Worm (Caenorhabditis elegans) whole organism, late embryonic: Measurements from ENCODE around the gene erh-2.

ENCODE experiments used
- C08G9.2 ChIP-seq: sonication (generic microtip); optimal IDR thresholded peaks from 2 replicates; lab custom pipeline; 2016; ENCODE audit warnings: mild to moderate bottlenecking, missing genetic modification characterization, moderate library complexity, missing compliant biosample characterization
- C38D4.7 ChIP-seq: fragments of 200-800 bp; sonication (Bioruptor generic); optimal IDR thresholded peaks from 2 replicates; lab custom pipeline; 2018; ENCODE audit warnings: mild to moderate bottlenecking, missing genetic modification characterization, moderate library complexity, missing compliant biosample characterization
- ama-1 ChIP-seq: fragments of 150-350 bp; optimal IDR thresholded peaks from 2 replicates; lab custom pipeline; 2014
- ceh-14 ChIP-seq: sonication (generic microtip); optimal IDR thresholded peaks from 2 replicates; lab custom pipeline; 2016; ENCODE audit warnings: missing genotype, missing genetic modification characterization, missing compliant biosample characterization
- ceh-18 ChIP-seq: sonication (generic microtip); optimal IDR thresholded peaks from 2 replicates; lab custom pipeline; 2016; ENCODE audit warnings: missing genetic modification characterization, missing compliant biosample characterization
- ceh-2 ChIP-seq: sonication (generic microtip); optimal IDR thresholded peaks from 2 replicates; lab custom pipeline; 2016; ENCODE audit warnings: missing genotype, missing genetic modification characterization, missing compliant biosample characterization
- ceh-22 ChIP-seq: sonication (generic microtip); optimal IDR thresholded peaks from 2 replicates; lab custom pipeline; 2017; ENCODE audit warnings: missing biosample characterization, missing genetic modification characterization
- ceh-31 ChIP-seq: sonication (generic microtip); optimal IDR thresholded peaks from 2 replicates; lab custom pipeline; 2016; ENCODE audit warnings: missing genetic modification characterization, missing compliant biosample characterization
- ceh-34 ChIP-seq: sonication (generic microtip); optimal IDR thresholded peaks from 2 replicates; lab custom pipeline; 2016; ENCODE audit warnings: mild to moderate bottlenecking, missing genetic modification characterization, missing compliant biosample characterization
- ceh-45 ChIP-seq: fragments of 200-800 bp; sonication (Bioruptor generic); IDR thresholded peaks from 2 replicates; pipeline ENCODE4 v1.3.6; 2022; ENCODE audit warnings: missing genetic modification reagents, missing genetic modification characterization, missing compliant biosample characterization
- ceh-48 ChIP-seq: sonication (generic microtip); optimal IDR thresholded peaks from 2 replicates; lab custom pipeline; 2016; ENCODE audit warnings: missing genetic modification characterization, inconsistent platforms, missing compliant biosample characterization
- ceh-6 ChIP-seq: fragments of 200-800 bp; sonication (Bioruptor generic); optimal IDR thresholded peaks from 2 replicates; lab custom pipeline; 2018; ENCODE audit warnings: mild to moderate bottlenecking, missing genetic modification characterization, missing compliant biosample characterization
- ceh-9 ChIP-seq: sonication (generic microtip); optimal IDR thresholded peaks from 2 replicates; lab custom pipeline; 2016; ENCODE audit warnings: mild to moderate bottlenecking, missing genetic modification characterization, inconsistent platforms, missing compliant biosample characterization
- che-1 ChIP-seq: sonication (generic microtip); optimal IDR thresholded peaks from 2 replicates; lab custom pipeline; 2016; ENCODE audit warnings: mild to moderate bottlenecking, missing genetic modification characterization, missing compliant biosample characterization
- dve-1 ChIP-seq: sonication (generic microtip); optimal IDR thresholded peaks from 2 replicates; lab custom pipeline; 2017; ENCODE audit warnings: antibody characterized with exemption, mild to moderate bottlenecking, missing genetic modification characterization, missing compliant biosample characterization
- elt-2 ChIP-seq: sonication (generic microtip); optimal IDR thresholded peaks from 2 replicates; lab custom pipeline; 2016; ENCODE audit warnings: missing genetic modification reagents, missing genetic modification characterization, missing compliant biosample characterization
- elt-4 ChIP-seq: sonication (generic microtip); optimal IDR thresholded peaks from 2 replicates; lab custom pipeline; 2016; ENCODE audit warnings: missing genetic modification characterization, missing compliant biosample characterization
- ets-4 ChIP-seq: sonication (generic microtip); optimal IDR thresholded peaks from 2 replicates; lab custom pipeline; 2016; ENCODE audit warnings: missing genetic modification characterization, missing compliant biosample characterization
- eyg-1 ChIP-seq: sonication (generic microtip); optimal IDR thresholded peaks from 2 replicates; lab custom pipeline; 2016; ENCODE audit warnings: missing genotype, missing genetic modification characterization, missing compliant biosample characterization
- fax-1 ChIP-seq: sonication (generic microtip); optimal IDR thresholded peaks from 2 replicates; lab custom pipeline; 2016; ENCODE audit warnings: missing genotype, missing genetic modification characterization, missing compliant biosample characterization
- fkh-6 ChIP-seq: sonication (generic microtip); optimal IDR thresholded peaks from 2 replicates; lab custom pipeline; 2016; ENCODE audit warnings: missing genetic modification characterization, missing compliant biosample characterization
- gmeb-2 ChIP-seq: sonication (generic microtip); optimal IDR thresholded peaks from 2 replicates; lab custom pipeline; 2016; ENCODE audit warnings: missing genetic modification characterization, inconsistent platforms, missing compliant biosample characterization
- hlh-13 ChIP-seq: fragments of 200-800 bp; sonication (Bioruptor generic); optimal IDR thresholded peaks from 2 replicates; lab custom pipeline; 2018; ENCODE audit warnings: mild to moderate bottlenecking, missing genetic modification characterization, missing compliant biosample characterization
- hlh-15 ChIP-seq: sonication (generic microtip); optimal IDR thresholded peaks from 2 replicates; lab custom pipeline; 2016; ENCODE audit warnings: missing genetic modification characterization, missing compliant biosample characterization
- hlh-30 ChIP-seq: sonication (generic microtip); optimal IDR thresholded peaks from 2 replicates; lab custom pipeline; 2017; ENCODE audit warnings: antibody characterized with exemption, missing genetic modification characterization, missing compliant biosample characterization; ENCODE audit not compliant: insufficient read depth
- hlh-8 ChIP-seq: sonication (generic microtip); optimal IDR thresholded peaks from 2 replicates; lab custom pipeline; 2016; ENCODE audit warnings: missing genotype, missing genetic modification characterization, missing compliant biosample characterization
- lim-6 ChIP-seq: sonication (generic microtip); optimal IDR thresholded peaks from 2 replicates; lab custom pipeline; 2016; ENCODE audit warnings: missing genetic modification characterization, missing compliant biosample characterization
- lin-11 ChIP-seq: fragments of 200-800 bp; sonication (Bioruptor generic); optimal IDR thresholded peaks from 2 replicates; lab custom pipeline; 2018; ENCODE audit warnings: mild to moderate bottlenecking, missing genetic modification characterization, missing compliant biosample characterization
- madf-2 ChIP-seq: sonication (generic microtip); optimal IDR thresholded peaks from 2 replicates; lab custom pipeline; 2017; ENCODE audit warnings: missing genetic modification characterization, missing compliant biosample characterization
- nfya-1 ChIP-seq: sonication (generic microtip); optimal IDR thresholded peaks from 2 replicates; lab custom pipeline; 2017; ENCODE audit warnings: missing genetic modification characterization, mild to moderate bottlenecking, missing compliant biosample characterization, antibody characterized with exemption, moderate library complexity
- nhr-11 ChIP-seq: fragments of 150-350 bp; optimal IDR thresholded peaks from 2 replicates; lab custom pipeline; 2014; ENCODE audit warnings: missing biosample characterization, missing genetic modification characterization
- nhr-232 ChIP-seq: sonication (generic microtip); optimal IDR thresholded peaks from 2 replicates; lab custom pipeline; 2016; ENCODE audit warnings: missing genetic modification characterization, missing compliant biosample characterization
- odd-2 ChIP-seq: sonication (generic microtip); optimal IDR thresholded peaks from 2 replicates; lab custom pipeline; 2017; ENCODE audit warnings: antibody characterized with exemption, mild to moderate bottlenecking, missing genetic modification characterization, missing compliant biosample characterization
- pag-3 ChIP-seq: sonication (generic microtip); optimal IDR thresholded peaks from 2 replicates; lab custom pipeline; 2016; ENCODE audit warnings: missing compliant biosample characterization, missing genetic modification characterization, borderline replicate concordance
- pat-9 ChIP-seq: fragments of 200-800 bp; sonication (Bioruptor generic); optimal IDR thresholded peaks from 2 replicates; lab custom pipeline; 2018; ENCODE audit warnings: mild to moderate bottlenecking, missing genetic modification characterization, moderate library complexity, missing compliant biosample characterization
- pax-1 ChIP-seq: fragments of 150-350 bp; optimal IDR thresholded peaks from 2 replicates; lab custom pipeline; 2014; ENCODE audit warnings: missing biosample characterization, missing genetic modification characterization
- pha-2 ChIP-seq: sonication (generic microtip); optimal IDR thresholded peaks from 2 replicates; lab custom pipeline; 2017; ENCODE audit warnings: mild to moderate bottlenecking, missing genetic modification characterization, missing compliant biosample characterization
- pha-4 ChIP-seq: fragments of 150-350 bp; optimal IDR thresholded peaks from 2 replicates; lab custom pipeline; 2018; ENCODE audit warnings: missing biosample characterization, missing genetic modification reagents, missing genetic modification characterization
- pqm-1 ChIP-seq: sonication (generic microtip); optimal IDR thresholded peaks from 2 replicates; lab custom pipeline; 2016; ENCODE audit warnings: missing genetic modification characterization, missing compliant biosample characterization
- pros-1 ChIP-seq: fragments of 150-350 bp; optimal IDR thresholded peaks from 2 replicates; lab custom pipeline; 2014; ENCODE audit warnings: missing biosample characterization, missing genetic modification reagents, missing genetic modification characterization
- rnt-1 ChIP-seq: sonication (generic microtip); optimal IDR thresholded peaks from 2 replicates; lab custom pipeline; 2016; ENCODE audit warnings: missing genetic modification characterization, missing compliant biosample characterization
- sox-4 ChIP-seq: sonication (generic microtip); optimal IDR thresholded peaks from 2 replicates; lab custom pipeline; 2017; ENCODE audit warnings: mild to moderate bottlenecking, missing genetic modification characterization, inconsistent platforms, missing compliant biosample characterization
- syd-9 ChIP-seq: sonication (generic microtip); optimal IDR thresholded peaks from 2 replicates; lab custom pipeline; 2016; ENCODE audit warnings: mild to moderate bottlenecking, missing genetic modification characterization, moderate library complexity, missing compliant biosample characterization
- tbx-2 ChIP-seq: sonication (generic microtip); optimal IDR thresholded peaks from 2 replicates; lab custom pipeline; 2016; ENCODE audit warnings: missing genetic modification characterization, missing compliant biosample characterization
- tbx-7 ChIP-seq: sonication (generic microtip); optimal IDR thresholded peaks from 2 replicates; lab custom pipeline; 2016; ENCODE audit warnings: missing genotype, missing genetic modification characterization, missing compliant biosample characterization
- ttx-3 ChIP-seq: sonication (generic microtip); optimal IDR thresholded peaks from 2 replicates; lab custom pipeline; 2016; ENCODE audit warnings: missing genetic modification reagents, missing genetic modification characterization, missing compliant biosample characterization
- unc-3 ChIP-seq, 2 experiments: fragments of 200-800 bp in 1 of 2; sonication (Bioruptor generic) in 1 of 2; sonication (generic microtip) in 1 of 2; conservative IDR thresholded peaks in 1 of 2; optimal IDR thresholded peaks in 1 of 2; 2 replicates each; pipeline versions ENCODE4 v1.3.6 to Lab custom; 2016 to 2022; ENCODE audit warnings: missing compliant biosample characterization in 2 of 2, missing genetic modification characterization in 2 of 2, missing genetic modification reagents in 1 of 2
- unc-42 ChIP-seq: sonication (generic microtip); optimal IDR thresholded peaks from 2 replicates; lab custom pipeline; 2016; ENCODE audit warnings: missing genotype, missing genetic modification characterization, missing compliant biosample characterization
- unc-55 ChIP-seq: sonication (generic microtip); optimal IDR thresholded peaks from 2 replicates; lab custom pipeline; 2017; ENCODE audit warnings: missing biosample characterization, missing genetic modification reagents, missing genetic modification characterization
- zip-5 ChIP-seq: sonication (generic microtip); optimal IDR thresholded peaks from 2 replicates; lab custom pipeline; 2016; ENCODE audit warnings: missing genetic modification characterization, missing compliant biosample characterization
- ztf-16 ChIP-seq: sonication (generic microtip); optimal IDR thresholded peaks from 2 replicates; lab custom pipeline; 2017; ENCODE audit warnings: missing genetic modification characterization, missing compliant biosample characterization

The erh-2 gene

ce11 chrIII:4555345-4555744 lies 37.7 kb upstream of the erh-2 start:
- TF ChIP-seq rnt-1 (tag; lab: Kevin White, UChicago) = no peak
- TF ChIP-seq gmeb-2 = no peak
- peak; percentile 33 for TF ChIP-seq unc-42 (tag; lab: Kevin White, UChicago)

- TF ChIP-seq eyg-1 (tag; lab: Kevin White, UChicago) (no peak), ets-4 (peak; percentile 26), unc-55 (GFP tag; lab: Kevin White, UChicago) (peak; percentile 67), odd-2 (tag; lab: Kevin White, UChicago) (no peak), pat-9 (tag; lab: Kevin White, UChicago) (no peak), elt-4 (tag; lab: Kevin White, UChicago) (no peak), ceh-6 (GFP tag; lab: Kevin White, UChicago) (no peak), madf-2 (tag; lab: Kevin White, UChicago) (no peak), pha-4 (tag; lab: Kevin White, UChicago) (no peak), ceh-31 (tag; lab: Kevin White, UChicago) (peak; percentile 66), fax-1 (tag; lab: Kevin White, UChicago) (no peak), elt-2 (tag; lab: Kevin White, UChicago) (no peak), C38D4.7 (GFP tag; lab: Kevin White, UChicago) (no peak), unc-42 (tag; lab: Kevin White, UChicago) (peak; percentile 7), nhr-11 (no peak), ttx-3 (no peak), rnt-1 (tag; lab: Kevin White, UChicago) (no peak), fkh-6 (no peak), unc-3 (GFP tag; conservative IDR thresholded peaks at IDR 0.05; lab: Robert Waterston, UW) (no peak), unc-3 (tag; optimal IDR thresholded peaks at IDR 0.05; lab: Kevin White, UChicago) (no peak), pax-1 (tag; lab: Kevin White, UChicago) (peak; percentile 23), pqm-1 (tag; lab: Kevin White, UChicago) (no peak), ceh-45 (no peak), ceh-34 (tag; lab: Kevin White, UChicago) (peak; percentile 64), zip-5 (tag; lab: Kevin White, UChicago) (no peak), tbx-7 (no peak), pag-3 (no peak), ceh-9 (no peak), hlh-30 (peak; percentile 26), ztf-16 (tag; lab: Kevin White, UChicago) (no peak), ceh-22 (tag; lab: Kevin White, UChicago) (no peak), dve-1 (tag; lab: Kevin White, UChicago) (no peak), tbx-2 (tag; lab: Kevin White, UChicago) (peak; percentile 48), sox-4 (tag; lab: Kevin White, UChicago) (no peak), ceh-2 (tag; lab: Kevin White, UChicago) (no peak), pha-2 (tag; lab: Kevin White, UChicago) (no peak), lin-11 (tag; lab: Kevin White, UChicago) (no peak), C08G9.2 (tag; lab: Kevin White, UChicago) (no peak), nhr-232 (no peak), ceh-18 (tag; lab: Kevin White, UChicago) (no peak), lim-6 (tag; lab: Kevin White, UChicago) (no peak), nfya-1 (tag; lab: Kevin White, UChicago) (peak; percentile 81), hlh-8 (no peak), pros-1 (tag; lab: Kevin White, UChicago) (no peak), che-1 (no peak), ceh-14 (no peak), syd-9 (tag; lab: Kevin White, UChicago) (no peak), hlh-15 (tag; lab: Kevin White, UChicago) (no peak), ama-1 (lab: Kevin White, UChicago) (peak; percentile 52), ceh-48 (tag; lab: Kevin White, UChicago) (no peak), hlh-13 (GFP tag; lab: Kevin White, UChicago) (no peak)
Observed at ce11 chrIII:4560393-4560890, 32.6 kb upstream of the erh-2 start.
